Fruit fly (Drosophila melanogaster): ENCODE results near the gene CG4362.
A peak's percentile ranks its signal among the peaks of the same experiment; 100 is the strongest.

Gene CG4362

dm6 chr3R:20288069-20288468 lies 19.3 kb downstream of the CG4362 start:
- TF ChIP-seq CG13204 (GFP tag; optimal IDR thresholded peaks at IDR 0.05), result no peak
- peak; percentile 57 for TF ChIP-seq EcR (GFP tag; optimal IDR thresholded peaks at IDR 0.05)

- TF ChIP-seq CG4496 (GFP tag; IDR thresholded peaks at IDR 0.05), result no peak
- no peak for TF ChIP-seq D1 (tag; optimal IDR thresholded peaks at IDR 0.05)
- no peak for TF ChIP-seq gl (tag; optimal IDR thresholded peaks at IDR 0.05)
- no peak for TF ChIP-seq CG12605 (GFP tag; IDR thresholded peaks at IDR 0.05)
- no peak for TF ChIP-seq CG8301 (tag; optimal IDR thresholded peaks at IDR 0.05)
- no peak for TF ChIP-seq CG9948 (tag; optimal IDR thresholded peaks at IDR 0.05)
- TF ChIP-seq rn (GFP tag; IDR thresholded peaks at IDR 0.05), result no peak
- no peak for TF ChIP-seq EcR (GFP tag; optimal IDR thresholded peaks at IDR 0.05)
- no peak for TF ChIP-seq Ets98B (GFP tag; IDR thresholded peaks at IDR 0.05)
- TF ChIP-seq CG32121 (GFP tag; IDR thresholded peaks at IDR 0.05), result no peak
- TF ChIP-seq CG10348 (GFP tag; IDR thresholded peaks at IDR 0.05), result no peak
- no peak for TF ChIP-seq CG13204 (GFP tag; optimal IDR thresholded peaks at IDR 0.05)
- no peak for TF ChIP-seq CG15710 (tag; optimal IDR thresholded peaks at IDR 0.05)
- no peak for TF ChIP-seq Pif1B (GFP tag; optimal IDR thresholded peaks at IDR 0.05)
- no peak for TF ChIP-seq fd96Ca (GFP tag; IDR thresholded peaks at IDR 0.05)
Measured at dm6 chr3R:20286758-20287157, 20.6 kb downstream of the CG4362 start.

- TF ChIP-seq D1 (tag; optimal IDR thresholded peaks at IDR 0.05) (no peak), Snoo (tag; optimal IDR thresholded peaks at IDR 0.05) (peak; percentile 32), CG10348 (GFP tag; IDR thresholded peaks at IDR 0.05) (no peak), EcR (GFP tag; optimal IDR thresholded peaks at IDR 0.05) (no peak), Pif1A (GFP tag; optimal IDR thresholded peaks at IDR 0.05) (peak; percentile 47), CG4496 (GFP tag; IDR thresholded peaks at IDR 0.05) (peak; percentile 77), CG15710 (tag; optimal IDR thresholded peaks at IDR 0.05) (peak; percentile 58), CG12605 (GFP tag; IDR thresholded peaks at IDR 0.05) (peak; percentile 60; the same call in 1 of the 2 replicates), CG34367 (tag; optimal IDR thresholded peaks at IDR 0.05) (peak; percentile 56), CG9948 (tag; optimal IDR thresholded peaks at IDR 0.05) (peak; percentile 68), CG17806 (tag; optimal IDR thresholded peaks at IDR 0.05) (peak; percentile 68), CG32121 (GFP tag; IDR thresholded peaks at IDR 0.05) (no peak; the same call in 1 of the 2 replicates), CG8159 (tag; optimal IDR thresholded peaks at IDR 0.05) (peak; percentile 69), fd96Ca (GFP tag; IDR thresholded peaks at IDR 0.05) (peak; percentile 71; the same call in 2 of the 3 replicates), CG14655 (GFP tag; optimal IDR thresholded peaks at IDR 0.05) (peak; percentile 79), Pif1B (GFP tag; optimal IDR thresholded peaks at IDR 0.05) (peak; percentile 27), rn (GFP tag; IDR thresholded peaks at IDR 0.05) (no peak), CG13204 (GFP tag; optimal IDR thresholded peaks at IDR 0.05) (peak; percentile 11), gl (tag; optimal IDR thresholded peaks at IDR 0.05) (no peak), Ets98B (GFP tag; IDR thresholded peaks at IDR 0.05) (peak; percentile 44), CG8301 (tag; optimal IDR thresholded peaks at IDR 0.05) (peak; percentile 77)
Measured at dm6 chr3R:20285678-20286449, 21.5 kb downstream of the CG4362 start.

- TF ChIP-seq CG10348 (GFP tag; IDR thresholded peaks at IDR 0.05) (0 out of 2 replicates have a peak, but pooled peaks have one; percentile 31), CG34367 (tag; optimal IDR thresholded peaks at IDR 0.05) (peak; percentile 53), CG12605 (GFP tag; IDR thresholded peaks at IDR 0.05) (peak; percentile 65; the same call in 1 of the 2 replicates), fd96Ca (GFP tag; IDR thresholded peaks at IDR 0.05) (peak; percentile 45; the same call in 1 of the 3 replicates), CG13204 (GFP tag; optimal IDR thresholded peaks at IDR 0.05) (peak; percentile 27), Snoo (tag; optimal IDR thresholded peaks at IDR 0.05) (peak; percentile 3), Pif1B (GFP tag; optimal IDR thresholded peaks at IDR 0.05) (peak; percentile 67), CG8159 (tag; optimal IDR thresholded peaks at IDR 0.05) (peak; percentile 64), CG4496 (GFP tag; IDR thresholded peaks at IDR 0.05) (peak; percentile 85), EcR (GFP tag; optimal IDR thresholded peaks at IDR 0.05) (peak; percentile 99), D1 (tag; optimal IDR thresholded peaks at IDR 0.05) (no peak), CG9948 (tag; optimal IDR thresholded peaks at IDR 0.05) (peak; percentile 72), gl (tag; optimal IDR thresholded peaks at IDR 0.05) (no peak), Ets98B (GFP tag; IDR thresholded peaks at IDR 0.05) (peak; percentile 76), CG17806 (tag; optimal IDR thresholded peaks at IDR 0.05) (peak; percentile 68), CG32121 (GFP tag; IDR thresholded peaks at IDR 0.05) (peak; percentile 44; the same call in 1 of the 2 replicates), CG15710 (tag; optimal IDR thresholded peaks at IDR 0.05) (peak; percentile 37), rn (GFP tag; IDR thresholded peaks at IDR 0.05) (peak; percentile 31; the same call in 1 of the 2 replicates), CG14655 (GFP tag; optimal IDR thresholded peaks at IDR 0.05) (peak; percentile 87), Pif1A (GFP tag; optimal IDR thresholded peaks at IDR 0.05) (peak; percentile 67), CG8301 (tag; optimal IDR thresholded peaks at IDR 0.05) (peak; percentile 81)
Measured at dm6 chr3R:20284140-20284911, 23.0 kb downstream of the CG4362 start.

dm6 chr3R:20283531-20284139 lies 23.7 kb downstream of the CG4362 start:
- peak; percentile 4; the same call in 1 of the 2 replicates for TF ChIP-seq Ets98B (GFP tag; IDR thresholded peaks at IDR 0.05)
- no peak; the same call in 1 of the 2 replicates for TF ChIP-seq CG12605 (GFP tag; IDR thresholded peaks at IDR 0.05)
- TF ChIP-seq CG15710 (tag; optimal IDR thresholded peaks at IDR 0.05), result peak; percentile 17
- TF ChIP-seq rn (GFP tag; IDR thresholded peaks at IDR 0.05), result no peak
- peak; percentile 44 for TF ChIP-seq CG14655 (GFP tag; optimal IDR thresholded peaks at IDR 0.05)
- no peak for TF ChIP-seq Snoo (tag; optimal IDR thresholded peaks at IDR 0.05)
- TF ChIP-seq fd96Ca (GFP tag; IDR thresholded peaks at IDR 0.05), result peak; percentile 40; the same call in 1 of the 3 replicates
- TF ChIP-seq CG32121 (GFP tag; IDR thresholded peaks at IDR 0.05), result 0 out of 2 replicates have a peak, but pooled peaks have one; percentile 8
- TF ChIP-seq Pif1B (GFP tag; optimal IDR thresholded peaks at IDR 0.05), result no peak
- peak; percentile 47 for TF ChIP-seq CG13204 (GFP tag; optimal IDR thresholded peaks at IDR 0.05)
- peak; percentile 26 for TF ChIP-seq CG8159 (tag; optimal IDR thresholded peaks at IDR 0.05)

All from whole organism, pupa.